Worm (Caenorhabditis elegans) whole organism, L4 larva: ENCODE measurements around the gene W03H9.2.

Source experiments
- D1046.2 ChIP-seq: fragments of 200-800 bp; sonication (Bioruptor generic); IDR thresholded peaks from 2 replicates; pipeline ENCODE4 v1.3.6; 2022; ENCODE audit warnings: missing genetic modification characterization, missing compliant biosample characterization
- F26F4.8 ChIP-seq: fragments of 200-800 bp; sonication (Bioruptor generic); conservative IDR thresholded peaks from 2 replicates; pipeline ENCODE4 v1.3.6; 2022; ENCODE audit warnings: missing genetic modification characterization, missing compliant biosample characterization
- Y48G9A.11 ChIP-seq: fragments of 200-800 bp; sonication (Bioruptor generic); IDR thresholded peaks from 2 replicates; pipeline ENCODE4 v1.3.6; 2022; ENCODE audit warnings: missing genetic modification reagents, missing genetic modification characterization, missing compliant biosample characterization
- Y5F2A.4 ChIP-seq: fragments of 200-800 bp; sonication (Bioruptor generic); optimal IDR thresholded peaks from 2 replicates; lab custom pipeline; 2018; ENCODE audit warnings: mild to moderate bottlenecking, missing genetic modification characterization, missing compliant biosample characterization
- ZK337.2 ChIP-seq: fragments of 200-800 bp; sonication (Bioruptor generic); IDR thresholded peaks from 2 replicates; pipeline ENCODE4 v1.3.6; 2022; ENCODE audit warnings: missing genetic modification reagents, missing genetic modification characterization, missing compliant biosample characterization
- ZK546.5 ChIP-seq, 2 experiments: sonication (generic microtip); optimal IDR thresholded peaks; 2 replicates each; lab custom pipeline; 2017; ENCODE audit warnings: missing biosample characterization in 2 of 2, missing genetic modification characterization in 2 of 2
- aha-1 ChIP-seq: fragments of 150-350 bp; peaks from one replicate; lab custom pipeline; 2014; ENCODE audit warnings: missing biosample characterization, missing genetic modification characterization
- aly-2 ChIP-seq: sonication (generic microtip); optimal IDR thresholded peaks from 2 replicates; lab custom pipeline; 2018; ENCODE audit warnings: missing biosample characterization, missing genetic modification characterization
- daf-12 ChIP-seq: fragments of 150-350 bp; optimal IDR thresholded peaks from 2 replicates; lab custom pipeline; 2014; ENCODE audit warnings: missing biosample characterization, missing genetic modification reagents, missing genetic modification characterization
- dmd-8 ChIP-seq: fragments of 200-800 bp; sonication (Bioruptor generic); IDR thresholded peaks from 2 replicates; pipeline ENCODE4 v1.3.6; 2022; ENCODE audit warnings: missing genetic modification characterization, missing compliant biosample characterization
- dmd-9 ChIP-seq: fragments of 200-800 bp; sonication (Bioruptor generic); IDR thresholded peaks from 2 replicates; pipeline ENCODE4 v1.3.6; 2022; ENCODE audit warnings: missing genetic modification reagents, missing genetic modification characterization, missing compliant biosample characterization
- duxl-1 ChIP-seq: sonication (generic microtip); optimal IDR thresholded peaks from 2 replicates; lab custom pipeline; 2016; ENCODE audit warnings: mild to moderate bottlenecking, missing genetic modification characterization, moderate library complexity, missing compliant biosample characterization; ENCODE audit not compliant: poor library complexity
- egl-43 ChIP-seq: fragments of 200-800 bp; sonication (Bioruptor generic); IDR thresholded peaks from 2 replicates; pipeline ENCODE4 v1.3.6; 2022; ENCODE audit warnings: missing genetic modification reagents, missing genetic modification characterization, missing compliant biosample characterization
- fos-1 ChIP-seq: fragments of 150-350 bp; optimal IDR thresholded peaks from 2 replicates; lab custom pipeline; 2014; ENCODE audit warnings: missing biosample characterization, missing genetic modification characterization
- hlh-11 ChIP-seq: fragments of 200-800 bp; sonication (Bioruptor generic); optimal IDR thresholded peaks from 2 replicates; lab custom pipeline; 2018; ENCODE audit warnings: mild to moderate bottlenecking, missing genetic modification characterization, missing compliant biosample characterization
- hmg-1.1 ChIP-seq: fragments of 200-800 bp; sonication (Bioruptor generic); IDR thresholded peaks from 2 replicates; pipeline ENCODE4 v1.3.6; 2022; ENCODE audit warnings: missing genetic modification reagents, missing genetic modification characterization, missing compliant biosample characterization
- lim-7 ChIP-seq: fragments of 200-800 bp; sonication (Bioruptor generic); IDR thresholded peaks from 2 replicates; pipeline ENCODE4 v1.3.6; 2022; ENCODE audit warnings: missing genetic modification characterization, missing compliant biosample characterization
- lin-38 ChIP-seq: fragments of 200-800 bp; sonication (Bioruptor generic); IDR thresholded peaks from 2 replicates; pipeline ENCODE4 v1.3.6; 2022; ENCODE audit warnings: missing genetic modification reagents, missing genetic modification characterization, missing compliant biosample characterization
- madf-5 ChIP-seq, 2 experiments: fragments of 200-800 bp; sonication (Bioruptor generic); IDR thresholded peaks; 2 replicates each; pipeline ENCODE4 v1.3.6; 2022; ENCODE audit warnings: missing compliant biosample characterization in 2 of 2, missing genetic modification characterization in 2 of 2
- mes-2 ChIP-seq: sonication (generic microtip); optimal IDR thresholded peaks from 2 replicates; lab custom pipeline; 2016; ENCODE audit warnings: missing genotype, mild to moderate bottlenecking, missing genetic modification characterization, missing compliant biosample characterization; ENCODE audit not compliant: poor library complexity, severe bottlenecking
- nhr-10 ChIP-seq: fragments of 150-350 bp; optimal IDR thresholded peaks from 2 replicates; lab custom pipeline; 2014; ENCODE audit warnings: missing biosample characterization, missing genetic modification characterization
- nhr-25 ChIP-seq: sonication (generic microtip); optimal IDR thresholded peaks from 2 replicates; lab custom pipeline; 2017; ENCODE audit warnings: missing genetic modification characterization, mild to moderate bottlenecking, missing compliant biosample characterization, antibody characterized with exemption, moderate library complexity, borderline replicate concordance; ENCODE audit not compliant: insufficient read depth
- nhr-77 ChIP-seq: fragments of 150-350 bp; optimal IDR thresholded peaks from 2 replicates; lab custom pipeline; 2014; ENCODE audit warnings: missing biosample characterization, missing genetic modification characterization
- pha-4 ChIP-seq, 2 experiments: fragments of 150-350 bp in 1 of 2; fragments of 200-800 bp in 1 of 2; sonication (Bioruptor generic) in 1 of 2; IDR thresholded peaks in 1 of 2; optimal IDR thresholded peaks in 1 of 2; 2 replicates each; pipeline versions ENCODE4 v1.3.6 to Lab custom; 2014 to 2022; ENCODE audit warnings: missing genetic modification characterization in 2 of 2, missing genetic modification reagents in 2 of 2, missing biosample characterization in 1 of 2, missing compliant biosample characterization in 1 of 2
- saeg-2 ChIP-seq: fragments of 200-800 bp; sonication (Bioruptor generic); IDR thresholded peaks from 2 replicates; pipeline ENCODE4 v1.3.6; 2022; ENCODE audit warnings: missing genetic modification reagents, missing genetic modification characterization, missing compliant biosample characterization
- set-16 ChIP-seq: fragments of 200-800 bp; sonication (Bioruptor generic); IDR thresholded peaks from 2 replicates; pipeline ENCODE4 v1.3.6; 2022; ENCODE audit warnings: missing genetic modification reagents, missing genetic modification characterization, missing compliant biosample characterization
- skn-1 ChIP-seq: fragments of 150-350 bp; optimal IDR thresholded peaks from 2 replicates; lab custom pipeline; 2014; ENCODE audit warnings: missing biosample characterization, missing genetic modification characterization
- snpc-1.2 ChIP-seq: fragments of 200-800 bp; sonication (Bioruptor generic); IDR thresholded peaks from 2 replicates; pipeline ENCODE4 v1.3.6; 2022; ENCODE audit warnings: missing genetic modification reagents, missing genetic modification characterization, missing compliant biosample characterization
- spr-1 ChIP-seq: sonication (generic microtip); optimal IDR thresholded peaks from 2 replicates; lab custom pipeline; 2016; ENCODE audit warnings: mild to moderate bottlenecking, missing genetic modification characterization, missing compliant biosample characterization
- tra-1 ChIP-seq: fragments of 200-800 bp; sonication (Bioruptor generic); IDR thresholded peaks from 2 replicates; pipeline ENCODE4 v1.3.6; 2022; ENCODE audit warnings: missing genetic modification reagents, missing genetic modification characterization, missing compliant biosample characterization
- zfp-3 ChIP-seq: fragments of 200-800 bp; sonication (Bioruptor generic); conservative IDR thresholded peaks from 2 replicates; pipeline ENCODE4 v1.3.6; 2022; ENCODE audit warnings: missing genetic modification reagents, missing genetic modification characterization, missing compliant biosample characterization
- ztf-7 ChIP-seq: fragments of 150-350 bp; optimal IDR thresholded peaks from 2 replicates; lab custom pipeline; 2014; ENCODE audit warnings: missing biosample characterization, missing genetic modification characterization

W03H9.2 gene

ce11 chrII:14097518-14097917, 46.2 kb downstream of the W03H9.2 start, which contains the start of gene Y39G8C.2:
TSS of gene Y39G8C.2 (minus strand) at chrII:14097618.
- TF ChIP-seq Y5F2A.4 (GFP tag; lab: Kevin White, UChicago) (no peak), Y48G9A.11 (no peak), aly-2 (tag; lab: Kevin White, UChicago) (no peak), snpc-1.2 (GFP tag; lab: Robert Waterston, UW) (no peak), madf-5 (GFP tag; IDR thresholded peaks at IDR 0.05; lab: Robert Waterston, UW) (no peak), ZK337.2 (GFP tag; lab: Robert Waterston, UW) (no peak), daf-12 (tag; lab: Kevin White, UChicago) (no peak), pha-4 (GFP tag; IDR thresholded peaks at IDR 0.05; lab: Robert Waterston, UW) (no peak), pha-4 (tag; optimal IDR thresholded peaks at IDR 0.05; lab: Kevin White, UChicago) (no peak), saeg-2 (GFP tag; lab: Robert Waterston, UW) (no peak), ZK546.5 (tag; optimal IDR thresholded peaks at IDR 0.05; lab: Kevin White, UChicago) (no peak), duxl-1 (no peak), nhr-10 (tag; lab: Kevin White, UChicago) (no peak), tra-1 (GFP tag; lab: Robert Waterston, UW) (no peak), ztf-7 (no peak), dmd-8 (GFP tag; lab: Robert Waterston, UW) (no peak), zfp-3 (GFP tag; lab: Robert Waterston, UW) (no peak), skn-1 (tag; lab: Kevin White, UChicago) (no peak), hlh-11 (tag; lab: Kevin White, UChicago) (no peak)

ce11 chrII:14096814-14097213, 46.9 kb downstream of the W03H9.2 start:
- TF ChIP-seq lim-7 (GFP tag; lab: Robert Waterston, UW): 0 out of 2 replicates have a peak, but pooled peaks have one; percentile 30
- 0 out of 2 replicates have a peak, but pooled peaks have one; percentile 15 for TF ChIP-seq D1046.2 (GFP tag; lab: Robert Waterston, UW)
- no peak for TF ChIP-seq nhr-25
- TF ChIP-seq snpc-1.2 (GFP tag; lab: Robert Waterston, UW): peak; percentile 65
- peak; percentile 22 for TF ChIP-seq spr-1 (tag; lab: Kevin White, UChicago)
- no peak for TF ChIP-seq fos-1 (tag; lab: Kevin White, UChicago)
- TF ChIP-seq lin-38 (GFP tag; lab: Robert Waterston, UW): 0 out of 2 replicates have a peak, but pooled peaks have one; percentile 34
- TF ChIP-seq set-16 (GFP tag; lab: Robert Waterston, UW): peak; percentile 93

- TF ChIP-seq dmd-9 (GFP tag; lab: Robert Waterston, UW): 0 out of 2 replicates have a peak, but pooled peaks have one; percentile 17
- 0 out of 2 replicates have a peak, but pooled peaks have one; percentile 28 for TF ChIP-seq lin-38 (GFP tag; lab: Robert Waterston, UW)
- TF ChIP-seq set-16 (GFP tag; lab: Robert Waterston, UW): peak; percentile 82
- no peak for TF ChIP-seq skn-1 (tag; lab: Kevin White, UChicago)
- no peak for TF ChIP-seq nhr-77 (tag; lab: Kevin White, UChicago)
- TF ChIP-seq hmg-1.1 (GFP tag; lab: Robert Waterston, UW): 0 out of 2 replicates have a peak, but pooled peaks have one; percentile 5
- TF ChIP-seq mes-2: no peak
- TF ChIP-seq pha-4 (GFP tag; IDR thresholded peaks at IDR 0.05; lab: Robert Waterston, UW): peak; percentile 31; the same call in 1 of the 2 replicates
- TF ChIP-seq pha-4 (tag; optimal IDR thresholded peaks at IDR 0.05; lab: Kevin White, UChicago): no peak
- no peak for TF ChIP-seq aly-2 (tag; lab: Kevin White, UChicago)
- no peak for TF ChIP-seq ZK546.5 (tag; optimal IDR thresholded peaks at IDR 0.05; lab: Kevin White, UChicago)
- TF ChIP-seq egl-43 (GFP tag; lab: Robert Waterston, UW): 0 out of 2 replicates have a peak, but pooled peaks have one; percentile 36
- peak; percentile 31 for TF ChIP-seq aha-1 (tag; lab: Kevin White, UChicago)
These were observed 47.8 kb downstream of the W03H9.2 start for ce11 chrII:14095875-14096274.

ce11 chrII:14094590-14094989, 49.1 kb downstream of the W03H9.2 start, which contains the start of gene col-87:
TSS of gene col-87 (minus strand) at chrII:14094690.
- TF ChIP-seq aha-1 (tag; lab: Kevin White, UChicago) (no peak), F26F4.8 (GFP tag; lab: Robert Waterston, UW) (0 out of 2 replicates have a peak, but pooled peaks have one; percentile 51)
